Worm (Caenorhabditis elegans) whole organism, L3 larva: Measurements from ENCODE around the gene faxc-1.
A peak's percentile ranks its signal among the peaks of the same experiment; 100 is the strongest.

Experiments used
- ZK546.5 ChIP-seq: sonication (generic microtip); optimal IDR thresholded peaks from 2 replicates; lab custom pipeline; 2017; ENCODE audit warnings: missing biosample characterization, missing genetic modification characterization
- ama-1 ChIP-seq: fragments of 150-350 bp; optimal IDR thresholded peaks from 2 replicates; lab custom pipeline; 2018
- ceh-28 ChIP-seq: fragments of 150-350 bp; optimal IDR thresholded peaks from 2 replicates; lab custom pipeline; 2014; ENCODE audit warnings: missing biosample characterization, missing genetic modification reagents, missing genetic modification characterization
- ceh-82 ChIP-seq: fragments of 150-350 bp; optimal IDR thresholded peaks from 2 replicates; lab custom pipeline; 2014; ENCODE audit warnings: missing biosample characterization, missing genetic modification characterization
- daf-12 ChIP-seq: fragments of 150-350 bp; optimal IDR thresholded peaks from 2 replicates; lab custom pipeline; 2014; ENCODE audit warnings: missing biosample characterization, missing genetic modification reagents, missing genetic modification characterization
- egl-27 ChIP-seq: sonication (generic microtip); optimal IDR thresholded peaks from 4 replicates; lab custom pipeline; 2017; ENCODE audit warnings: missing biosample characterization, missing genetic modification reagents, missing genetic modification characterization
- egl-5 ChIP-seq: fragments of 150-350 bp; optimal IDR thresholded peaks from 2 replicates; lab custom pipeline; 2017; ENCODE audit warnings: missing biosample characterization, missing genetic modification reagents, missing genetic modification characterization, inconsistent platforms
- elt-1 ChIP-seq: fragments of 150-350 bp; optimal IDR thresholded peaks from 2 replicates; lab custom pipeline; 2014; ENCODE audit warnings: missing biosample characterization, missing genetic modification characterization
- elt-2 ChIP-seq: sonication (generic microtip); optimal IDR thresholded peaks from 2 replicates; lab custom pipeline; 2016; ENCODE audit warnings: missing genetic modification reagents, mild to moderate bottlenecking, missing genetic modification characterization, missing compliant biosample characterization
- elt-3 ChIP-seq, 3 experiments: fragments of 150-350 bp in 1 of 3; sonication (generic microtip) in 2 of 3; optimal IDR thresholded peaks; 2 replicates in 2 of 3; 4 replicates in 1 of 3; lab custom pipeline; 2014 to 2017; ENCODE audit warnings: missing biosample characterization in 3 of 3, missing genetic modification characterization in 3 of 3
- fkh-10 ChIP-seq: sonication (generic microtip); optimal IDR thresholded peaks from 2 replicates; lab custom pipeline; 2017; ENCODE audit warnings: missing biosample characterization, missing genetic modification reagents, missing genetic modification characterization
- fkh-2 ChIP-seq: fragments of 150-350 bp; optimal IDR thresholded peaks from 2 replicates; lab custom pipeline; 2014; ENCODE audit warnings: missing biosample characterization, missing genetic modification reagents, missing genetic modification characterization
- fos-1 ChIP-seq: fragments of 150-350 bp; optimal IDR thresholded peaks from 2 replicates; lab custom pipeline; 2014; ENCODE audit warnings: missing biosample characterization, missing genetic modification characterization
- hmg-11 ChIP-seq: sonication (generic microtip); optimal IDR thresholded peaks from 2 replicates; lab custom pipeline; 2016; ENCODE audit warnings: missing genetic modification characterization, missing compliant biosample characterization
- lin-15B ChIP-seq: fragments of 150-350 bp; optimal IDR thresholded peaks from 2 replicates; lab custom pipeline; 2014; ENCODE audit warnings: missing biosample characterization, missing genetic modification characterization
- lin-39 ChIP-seq: fragments of 150-350 bp; optimal IDR thresholded peaks from 2 replicates; lab custom pipeline; 2018; ENCODE audit warnings: missing biosample characterization, missing genetic modification reagents, missing genetic modification characterization
- mdl-1 ChIP-seq: fragments of 150-350 bp; optimal IDR thresholded peaks from 2 replicates; lab custom pipeline; 2014; ENCODE audit warnings: missing biosample characterization, missing genetic modification characterization
- mml-1 ChIP-seq: fragments of 150-350 bp; sonication (generic microtip); optimal IDR thresholded peaks from 3 replicates; lab custom pipeline; 2014; ENCODE audit warnings: missing biosample characterization, missing genetic modification characterization
- nfya-1 ChIP-seq: sonication (generic microtip); optimal IDR thresholded peaks from 2 replicates; lab custom pipeline; 2017; ENCODE audit warnings: missing genetic modification characterization, mild to moderate bottlenecking, missing compliant biosample characterization, antibody characterized with exemption, moderate library complexity; ENCODE audit not compliant: insufficient read depth
- nhr-11 ChIP-seq: fragments of 150-350 bp; optimal IDR thresholded peaks from 2 replicates; lab custom pipeline; 2014; ENCODE audit warnings: missing biosample characterization, missing genetic modification characterization
- nhr-23 ChIP-seq: fragments of 150-350 bp; optimal IDR thresholded peaks from 2 replicates; lab custom pipeline; 2014; ENCODE audit warnings: missing biosample characterization, missing genetic modification reagents, missing genetic modification characterization
- nhr-237 ChIP-seq: fragments of 150-350 bp; optimal IDR thresholded peaks from 2 replicates; lab custom pipeline; 2014; ENCODE audit warnings: missing biosample characterization, missing genetic modification characterization
- nhr-25 ChIP-seq: sonication (generic microtip); optimal IDR thresholded peaks from 2 replicates; lab custom pipeline; 2017; ENCODE audit warnings: missing biosample characterization, missing genetic modification characterization
- nhr-43 ChIP-seq: sonication (generic microtip); optimal IDR thresholded peaks from 2 replicates; lab custom pipeline; 2016; ENCODE audit warnings: mild to moderate bottlenecking, missing genetic modification characterization, missing compliant biosample characterization; ENCODE audit not compliant: poor library complexity, severe bottlenecking
- nhr-67 ChIP-seq: fragments of 150-350 bp; optimal IDR thresholded peaks from 2 replicates; lab custom pipeline; 2014; ENCODE audit warnings: missing biosample characterization, missing genetic modification characterization
- nhr-77 ChIP-seq: fragments of 150-350 bp; optimal IDR thresholded peaks from 2 replicates; lab custom pipeline; 2014; ENCODE audit warnings: missing biosample characterization, missing genetic modification characterization
- pha-4 ChIP-seq: fragments of 150-350 bp; optimal IDR thresholded peaks from 2 replicates; lab custom pipeline; 2014; ENCODE audit warnings: missing biosample characterization, missing genetic modification reagents, missing genetic modification characterization
- sea-2 ChIP-seq: fragments of 150-350 bp; sonication (generic microtip); optimal IDR thresholded peaks from 4 replicates; lab custom pipeline; 2014; ENCODE audit warnings: missing biosample characterization, missing genetic modification reagents, missing genetic modification characterization
- skn-1 ChIP-seq: fragments of 150-350 bp; optimal IDR thresholded peaks from 2 replicates; lab custom pipeline; 2014; ENCODE audit warnings: missing biosample characterization, missing genetic modification characterization
- snpc-4 ChIP-seq: fragments of 150-350 bp; optimal IDR thresholded peaks from 2 replicates; lab custom pipeline; 2014; ENCODE audit warnings: missing biosample characterization, missing genetic modification characterization
- unc-62 ChIP-seq: fragments of 150-350 bp; sonication (generic microtip); optimal IDR thresholded peaks from 4 replicates; lab custom pipeline; 2014; ENCODE audit warnings: missing biosample characterization, missing genetic modification reagents, missing genetic modification characterization
- zag-1 ChIP-seq: fragments of 150-350 bp; optimal IDR thresholded peaks from 2 replicates; lab custom pipeline; 2014; ENCODE audit warnings: missing biosample characterization, missing genetic modification characterization
- ztf-11 ChIP-seq: fragments of 150-350 bp; optimal IDR thresholded peaks from 2 replicates; lab custom pipeline; 2014; ENCODE audit warnings: missing biosample characterization, missing genetic modification characterization
- ztf-4 ChIP-seq: fragments of 150-350 bp; optimal IDR thresholded peaks from 2 replicates; lab custom pipeline; 2014; ENCODE audit warnings: missing biosample characterization, missing genetic modification characterization

The faxc-1 gene

ce11 chrII:12262567-12262966, 1.4 kb upstream of the faxc-1 start:
- peak; percentile 15 for TF ChIP-seq hmg-11 (tag; lab: Kevin White, UChicago)
- no peak for TF ChIP-seq nhr-237
- TF ChIP-seq nhr-23 (tag; lab: Kevin White, UChicago) = peak; percentile 63
- TF ChIP-seq unc-62 (GFP tag; lab: Kevin White, UChicago) = peak; percentile 10
- peak in 1 of 3 experiments; percentile 34 for TF ChIP-seq elt-3 (tag; optimal IDR thresholded peaks at IDR 0.05; lab: Kevin White, UChicago)
- TF ChIP-seq ZK546.5 = no peak
- peak; percentile 99 for TF ChIP-seq nhr-25 (tag; lab: Kevin White, UChicago)
- TF ChIP-seq elt-1 (tag; lab: Kevin White, UChicago) = peak; percentile 65

- TF ChIP-seq hmg-11 (tag; lab: Kevin White, UChicago) (no peak), egl-5 (tag; lab: Kevin White, UChicago) (no peak), ama-1 (lab: Kevin White, UChicago) (no peak), ztf-11 (tag; lab: Kevin White, UChicago) (no peak), pha-4 (no peak), egl-27 (tag; lab: Kevin White, UChicago) (no peak), fkh-2 (tag; lab: Kevin White, UChicago) (no peak), mdl-1 (tag; lab: Kevin White, UChicago) (no peak), ztf-4 (tag; lab: Kevin White, UChicago) (no peak), ceh-28 (no peak), nhr-43 (tag; lab: Kevin White, UChicago) (no peak), nhr-67 (tag; lab: Kevin White, UChicago) (no peak)
These were observed 855 bp downstream of the faxc-1 start for ce11 chrII:12264847-12265246.

ce11 chrII:12266145-12266544, 2.2 kb downstream of the faxc-1 start, which contains the start of gene tric-1B.1:
tric-1B.1 (minus strand) TSS chrII:12266245.
- TF ChIP-seq sea-2 (GFP tag; lab: Kevin White, UChicago) (no peak), nhr-43 (tag; lab: Kevin White, UChicago) (no peak), lin-15B (tag; lab: Kevin White, UChicago) (no peak), elt-3 (tag; optimal IDR thresholded peaks at IDR 0.05; lab: Kevin White, UChicago) (no peak), ceh-82 (tag; lab: Kevin White, UChicago) (no peak), elt-2 (no peak), zag-1 (tag; lab: Kevin White, UChicago) (no peak), fkh-10 (GFP tag; lab: Kevin White, UChicago) (no peak), ama-1 (lab: Kevin White, UChicago) (no peak), nhr-11 (tag; lab: Kevin White, UChicago) (no peak), nhr-77 (tag; lab: Kevin White, UChicago) (no peak), nhr-23 (tag; lab: Kevin White, UChicago) (no peak), mml-1 (tag; lab: Kevin White, UChicago) (no peak), mdl-1 (tag; lab: Kevin White, UChicago) (no peak), hmg-11 (tag; lab: Kevin White, UChicago) (no peak), daf-12 (tag; lab: Kevin White, UChicago) (no peak), skn-1 (tag; lab: Kevin White, UChicago) (no peak)

ce11 chrII:12266797-12267196, 2.8 kb downstream of the faxc-1 start:
- no peak for TF ChIP-seq nhr-67 (tag; lab: Kevin White, UChicago)
- peak; percentile 55 for TF ChIP-seq elt-2
- no peak for TF ChIP-seq fos-1
- TF ChIP-seq nhr-25 (tag; lab: Kevin White, UChicago) = no peak
- TF ChIP-seq egl-5 (tag; lab: Kevin White, UChicago) = no peak
- no peak for TF ChIP-seq lin-15B (tag; lab: Kevin White, UChicago)
- no peak for TF ChIP-seq ZK546.5
- TF ChIP-seq zag-1 (tag; lab: Kevin White, UChicago) = no peak
- TF ChIP-seq snpc-4 (tag; lab: Kevin White, UChicago) = no peak
- TF ChIP-seq, all 47 proteins: peak for 1

- TF ChIP-seq elt-1 (tag; lab: Kevin White, UChicago) (no peak), lin-39 (tag; lab: Kevin White, UChicago) (no peak), nfya-1 (tag; lab: Kevin White, UChicago) (peak; percentile 39)
These were observed 4.9 kb downstream of the faxc-1 start for ce11 chrII:12268857-12269256.
